Worm (Caenorhabditis elegans): Measurements from ENCODE around the gene ztf-14.
A peak's percentile ranks its signal among the peaks of the same experiment; 100 is the strongest.

ztf-14 gene

ce11 chrX:14489945-14490344 is 5.9 kb upstream of the ztf-14 start, which contains the start of gene his-24:
his-24 (plus strand) TSS chrX:14490094.
- TF ChIP-seq K11D2.4 (GFP tag; IDR thresholded peaks at IDR 0.05), result peak; percentile 62
- TF ChIP-seq dpff-1 (tag; optimal IDR thresholded peaks at IDR 0.05), result no peak
- TF ChIP-seq attf-5 (GFP tag; optimal IDR thresholded peaks at IDR 0.05), result no peak
- TF ChIP-seq nhr-80 (tag; optimal IDR thresholded peaks at IDR 0.05), result peak; percentile 37
- TF ChIP-seq B0019.2 (GFP tag; conservative IDR thresholded peaks at IDR 0.05), result no peak
- TF ChIP-seq tbp1 (GFP tag; optimal IDR thresholded peaks at IDR 0.05), result peak; percentile 67
- TF ChIP-seq ama-1 (optimal IDR thresholded peaks at IDR 0.05), result peak; percentile 24
- TF ChIP-seq ama-1 (GFP tag; optimal IDR thresholded peaks at IDR 0.05), result no peak
- TF ChIP-seq unc-62 (GFP tag; optimal IDR thresholded peaks at IDR 0.05), result no peak
- TF ChIP-seq ceh-27 (GFP tag; optimal IDR thresholded peaks at IDR 0.05), result peak; percentile 77
- peak; percentile 64 for TF ChIP-seq K12H6.12 (tag; optimal IDR thresholded peaks at IDR 0.05)
- peak; percentile 3 for TF ChIP-seq repo-1 (tag; optimal IDR thresholded peaks at IDR 0.05)
- peak; percentile 97 for TF ChIP-seq pbrm-1 (GFP tag; IDR thresholded peaks at IDR 0.05)
- TF ChIP-seq snpc-4 (GFP tag; optimal IDR thresholded peaks at IDR 0.05), result no peak
- peak in 2 of 4 experiments; percentile 5 to 58 for TF ChIP-seq snpc-4 (tag; optimal IDR thresholded peaks at IDR 0.05)
- TF ChIP-seq F57C9.4 (tag; optimal IDR thresholded peaks at IDR 0.05), result no peak
- TF ChIP-seq egl-18 (GFP tag; IDR thresholded peaks at IDR 0.05), result peak; percentile 5; the same call in 1 of the 2 replicates
- TF ChIP-seq dpl-1 (GFP tag; optimal IDR thresholded peaks at IDR 0.05), result no peak
- peak; percentile 78 for TF ChIP-seq lin-40 (tag; optimal IDR thresholded peaks at IDR 0.05)
- TF ChIP-seq ets-4 (GFP tag; optimal IDR thresholded peaks at IDR 0.05), result no peak
- TF ChIP-seq let-526 (GFP tag; IDR thresholded peaks at IDR 0.05), result 0 out of 2 replicates have a peak, but pooled peaks have one; percentile 11
- TF ChIP-seq F23B12.7 (tag; optimal IDR thresholded peaks at IDR 0.05; ENCODE audit: insufficient read depth), result peak; percentile 36
- no peak for TF ChIP-seq Y67H2A.10 (GFP tag; conservative IDR thresholded peaks at IDR 0.05)
- no peak for TF ChIP-seq xnd-1 (tag; optimal IDR thresholded peaks at IDR 0.05)
- TF ChIP-seq pha-4 (tag; optimal IDR thresholded peaks at IDR 0.05), result no peak
- no peak for TF ChIP-seq mes-4 (tag; optimal IDR thresholded peaks at IDR 0.05)
- TF ChIP-seq F39B2.1 (GFP tag; IDR thresholded peaks at IDR 0.05), result peak; percentile 99
- no peak for TF ChIP-seq C17E4.6 (GFP tag; IDR thresholded peaks at IDR 0.05)
- no peak for TF ChIP-seq hsf-1 (GFP tag; IDR thresholded peaks at IDR 0.05)
- no peak for TF ChIP-seq egrh-3 (GFP tag; IDR thresholded peaks at IDR 0.05)
- TF ChIP-seq rpc-1 (optimal IDR thresholded peaks at IDR 0.05), result no peak
- no peak for TF ChIP-seq rpc-1 (tag; optimal IDR thresholded peaks at IDR 0.05)
- no peak for TF ChIP-seq ceh-91 (GFP tag; IDR thresholded peaks at IDR 0.05)
- peak; percentile 17 for TF ChIP-seq ztf-18 (tag; optimal IDR thresholded peaks at IDR 0.05)
- peak; percentile 13 for TF ChIP-seq atf-7 (tag; optimal IDR thresholded peaks at IDR 0.05)
- TF ChIP-seq F37B4.10 (GFP tag; IDR thresholded peaks at IDR 0.05), result no peak
- peak; percentile 71 for TF ChIP-seq dox-1 (GFP tag; IDR thresholded peaks at IDR 0.05)
- peak; percentile 16 for TF ChIP-seq chd-7 (tag; optimal IDR thresholded peaks at IDR 0.05)
- no peak for TF ChIP-seq nfya-2 (GFP tag; IDR thresholded peaks at IDR 0.05)
- no peak for TF ChIP-seq ceh-100 (GFP tag; IDR thresholded peaks at IDR 0.05)
- TF ChIP-seq efl-1 (GFP tag; optimal IDR thresholded peaks at IDR 0.05), result no peak
- no peak for TF ChIP-seq ztf-3 (GFP tag; optimal IDR thresholded peaks at IDR 0.05)
- no peak for TF ChIP-seq nhr-120 (GFP tag; IDR thresholded peaks at IDR 0.05)
- TF ChIP-seq ztf-6 (GFP tag; IDR thresholded peaks at IDR 0.05), result 0 out of 2 replicates have a peak, but pooled peaks have one; percentile 43
- peak; percentile 35; the same call in 1 of the 2 replicates for TF ChIP-seq hmg-1.2 (GFP tag; IDR thresholded peaks at IDR 0.05)
- no peak for TF ChIP-seq sea-2 (GFP tag; IDR thresholded peaks at IDR 0.05)
- peak; percentile 44; the same call in 1 of the 2 replicates for TF ChIP-seq mcd-1 (GFP tag; IDR thresholded peaks at IDR 0.05)
- TF ChIP-seq lin-26 (GFP tag; IDR thresholded peaks at IDR 0.05), result 0 out of 2 replicates have a peak, but pooled peaks have one; percentile 8
- no peak for TF ChIP-seq F49E8.2 (tag; optimal IDR thresholded peaks at IDR 0.05; ENCODE audit: insufficient read depth)
- no peak for TF ChIP-seq lin-35 (GFP tag; optimal IDR thresholded peaks at IDR 0.05)
- no peak for TF ChIP-seq tbx-9 (tag; optimal IDR thresholded peaks at IDR 0.05; ENCODE audit: borderline replicate concordance)
